Worm (Caenorhabditis elegans) whole organism, early embryonic: ENCODE results near the gene C18B10.6.

Source experiments
- B0310.2 ChIP-seq: sonication (generic microtip); optimal IDR thresholded peaks from 2 replicates; lab custom pipeline; 2016; ENCODE audit warnings: mild to moderate bottlenecking, missing genetic modification characterization, missing compliant biosample characterization
- F13C5.2 ChIP-seq: sonication (generic microtip); optimal IDR thresholded peaks from 2 replicates; lab custom pipeline; 2017; ENCODE audit warnings: mild to moderate bottlenecking, missing genetic modification characterization, inconsistent platforms, missing compliant biosample characterization
- aly-1 ChIP-seq: sonication (generic microtip); optimal IDR thresholded peaks from 2 replicates; lab custom pipeline; 2016; ENCODE audit warnings: missing genetic modification characterization, missing compliant biosample characterization
- ama-1 ChIP-seq: fragments of 150-350 bp; optimal IDR thresholded peaks from 2 replicates; lab custom pipeline; 2014
- ceh-13 ChIP-seq: fragments of 200-800 bp; sonication (Bioruptor generic); optimal IDR thresholded peaks from 2 replicates; lab custom pipeline; 2018; ENCODE audit warnings: mild to moderate bottlenecking, missing genetic modification characterization, missing compliant biosample characterization
- ceh-36 ChIP-seq: sonication (generic microtip); optimal IDR thresholded peaks from 2 replicates; lab custom pipeline; 2016; ENCODE audit warnings: missing genetic modification characterization, inconsistent platforms, missing compliant biosample characterization
- ets-7 ChIP-seq: sonication (generic microtip); optimal IDR thresholded peaks from 2 replicates; lab custom pipeline; 2016; ENCODE audit warnings: missing genotype, missing genetic modification characterization, missing compliant biosample characterization
- flt-1 ChIP-seq: fragments of 200-800 bp; sonication (Bioruptor generic); IDR thresholded peaks from 2 replicates; pipeline ENCODE4 v1.3.6; 2022; ENCODE audit warnings: missing genetic modification characterization, missing compliant biosample characterization
- hmbx-1 ChIP-seq: sonication (generic microtip); optimal IDR thresholded peaks from 2 replicates; lab custom pipeline; 2016; ENCODE audit warnings: mild to moderate bottlenecking, missing genetic modification characterization, missing compliant biosample characterization
- hmg-4 ChIP-seq: fragments of 200-800 bp; sonication (Bioruptor generic); optimal IDR thresholded peaks from 2 replicates; lab custom pipeline; 2018; ENCODE audit warnings: mild to moderate bottlenecking, missing genetic modification characterization, missing compliant biosample characterization
- hnd-1 ChIP-seq: sonication (generic microtip); optimal IDR thresholded peaks from 2 replicates; lab custom pipeline; 2016; ENCODE audit warnings: missing genetic modification characterization, missing compliant biosample characterization
- pes-1 ChIP-seq: fragments of 200-800 bp; sonication (Bioruptor generic); IDR thresholded peaks from 2 replicates; pipeline ENCODE4 v1.3.6; 2022; ENCODE audit warnings: missing genetic modification reagents, missing genetic modification characterization, missing compliant biosample characterization
- scrt-1 ChIP-seq: fragments of 200-800 bp; sonication (Bioruptor generic); IDR thresholded peaks from 2 replicates; pipeline ENCODE4 v1.3.6; 2022; ENCODE audit warnings: missing genetic modification characterization, missing compliant biosample characterization
- sea-1 ChIP-seq: fragments of 200-800 bp; sonication (Bioruptor generic); conservative IDR thresholded peaks from 2 replicates; pipeline ENCODE4 v1.3.6; 2022; ENCODE audit warnings: missing genetic modification characterization, missing compliant biosample characterization
- tbx-11 ChIP-seq: fragments of 200-800 bp; sonication (Bioruptor generic); IDR thresholded peaks from 2 replicates; pipeline ENCODE4 v1.3.6; 2022; ENCODE audit warnings: missing genetic modification characterization, missing compliant biosample characterization
- tbx-37 ChIP-seq: fragments of 200-800 bp; sonication (Bioruptor generic); conservative IDR thresholded peaks from 2 replicates; pipeline ENCODE4 v1.3.6; 2022; ENCODE audit warnings: missing genetic modification reagents, missing genetic modification characterization, missing compliant biosample characterization
- tra-4 ChIP-seq: sonication (generic microtip); optimal IDR thresholded peaks from 2 replicates; lab custom pipeline; 2017; ENCODE audit warnings: missing genetic modification characterization, missing compliant biosample characterization

Gene C18B10.6

DNA sequence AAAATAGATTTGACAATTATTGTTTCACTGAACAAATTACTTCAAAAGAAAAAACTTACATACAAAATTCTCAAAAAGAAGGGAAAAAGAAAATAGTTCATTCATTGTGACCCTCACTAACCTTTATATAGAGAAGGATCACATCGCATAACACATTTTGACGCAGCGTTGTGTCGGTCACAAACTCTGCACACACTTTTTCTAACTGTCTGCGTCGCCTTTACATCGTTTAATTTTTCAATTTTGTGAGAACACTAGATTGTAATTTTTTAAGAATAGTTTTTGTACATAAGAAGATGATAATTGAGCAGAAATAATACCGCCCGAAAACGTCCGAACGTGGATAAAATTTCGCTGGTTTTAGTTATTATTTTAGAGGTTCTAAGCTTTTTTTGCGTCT lies at the start of gene C18B10.6:
TSS of gene C18B10.6 (minus strand) at position 101 of the 400 bp plus-strand sequence.
- TF ChIP-seq F13C5.2 (tag; lab: Kevin White, UChicago) (no peak), sea-1 (GFP tag; lab: Robert Waterston, UW) (no peak), ceh-36 (tag; lab: Kevin White, UChicago) (no peak), flt-1 (GFP tag; lab: Robert Waterston, UW) (no peak)

DNA sequence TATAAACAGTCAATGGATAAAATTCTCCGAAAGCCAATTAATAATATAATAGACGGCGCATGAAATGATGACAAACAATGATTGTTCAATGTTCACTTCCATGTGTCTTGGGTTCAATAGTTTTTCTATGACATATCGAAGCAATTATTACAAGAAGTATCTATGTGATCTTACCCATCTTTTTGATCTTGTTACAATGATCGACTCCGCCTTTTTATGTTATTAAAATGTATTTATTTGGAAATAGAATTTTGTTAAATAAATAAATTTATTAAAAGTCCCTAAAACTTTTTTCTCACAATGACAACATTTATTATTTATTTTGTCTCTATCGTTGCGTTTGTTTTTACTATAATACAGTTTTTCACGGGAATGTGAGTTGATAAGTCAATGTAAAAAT lies 49.0 kb upstream of the C18B10.6 start, which contains the start of gene swt-2:
TSS of gene swt-2 (plus strand) at position 301 of the 400 bp plus-strand sequence.
- TF ChIP-seq pes-1 (no peak), tbx-37 (no peak), B0310.2 (no peak), scrt-1 (no peak), hnd-1 (no peak), tra-4 (tag; lab: Kevin White, UChicago) (no peak), ama-1 (lab: Kevin White, UChicago) (no peak), hmg-4 (GFP tag; lab: Kevin White, UChicago) (no peak), ets-7 (tag; lab: Kevin White, UChicago) (no peak), sea-1 (GFP tag; lab: Robert Waterston, UW) (no peak), aly-1 (tag; lab: Kevin White, UChicago) (no peak), flt-1 (GFP tag; lab: Robert Waterston, UW) (no peak), hmbx-1 (tag; lab: Kevin White, UChicago) (no peak), ceh-36 (tag; lab: Kevin White, UChicago) (no peak), tbx-11 (GFP tag; lab: Robert Waterston, UW) (no peak), F13C5.2 (tag; lab: Kevin White, UChicago) (no peak)

DNA sequence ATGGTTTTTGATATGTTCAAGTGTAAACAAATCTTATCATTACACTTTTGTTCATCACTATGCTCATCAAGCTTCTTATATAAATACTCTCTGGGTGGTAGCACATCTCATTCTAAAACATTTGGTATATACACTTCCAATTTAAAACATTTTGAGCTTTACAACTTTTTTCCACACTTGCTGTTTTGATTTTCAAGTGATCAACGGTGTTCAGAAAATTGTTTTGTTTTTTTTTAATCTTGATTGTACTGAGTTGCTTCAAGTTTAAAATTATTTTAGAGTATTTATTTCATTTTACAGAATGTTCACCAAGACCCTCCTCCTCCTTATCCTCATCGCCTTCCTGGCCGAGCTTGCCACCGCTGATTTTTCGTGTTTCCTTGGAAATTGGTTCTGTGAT lies 48.0 kb upstream of the C18B10.6 start, which contains the start of gene C54F6.5:
TSS of gene C54F6.5 (plus strand) at position 301 of the 400 bp plus-strand sequence.
- TF ChIP-seq hmbx-1 (tag; lab: Kevin White, UChicago), result no peak
- no peak for TF ChIP-seq scrt-1

DNA sequence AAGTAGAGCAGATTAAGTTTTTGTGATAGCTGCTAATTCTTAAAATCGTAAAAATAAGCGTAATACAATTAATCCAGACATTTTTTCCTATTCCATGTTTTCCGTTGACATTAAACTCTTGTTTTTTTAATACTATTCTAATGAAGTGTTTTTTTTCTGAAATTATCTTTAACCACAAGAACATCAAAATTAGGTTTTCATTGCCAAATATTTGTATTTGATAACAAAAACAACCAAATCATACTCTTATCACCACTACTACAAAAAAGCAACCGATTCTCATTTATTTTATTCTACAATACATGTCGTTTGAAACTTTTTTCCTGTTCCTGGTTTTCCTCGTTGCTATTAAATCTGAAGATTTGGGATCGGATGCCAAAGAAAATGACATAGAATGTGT lies 46.3 kb upstream of the C18B10.6 start, which contains the start of gene C54F6.17:
TSS of gene C54F6.17 (plus strand) at position 301 of the 400 bp plus-strand sequence.
- TF ChIP-seq ets-7 (tag; lab: Kevin White, UChicago) (no peak), scrt-1 (no peak), F13C5.2 (tag; lab: Kevin White, UChicago) (no peak), tbx-11 (GFP tag; lab: Robert Waterston, UW) (no peak), hmbx-1 (tag; lab: Kevin White, UChicago) (no peak), aly-1 (tag; lab: Kevin White, UChicago) (no peak), tbx-37 (no peak), ceh-13 (GFP tag; lab: Kevin White, UChicago) (no peak), hnd-1 (no peak), flt-1 (GFP tag; lab: Robert Waterston, UW) (no peak)

DNA sequence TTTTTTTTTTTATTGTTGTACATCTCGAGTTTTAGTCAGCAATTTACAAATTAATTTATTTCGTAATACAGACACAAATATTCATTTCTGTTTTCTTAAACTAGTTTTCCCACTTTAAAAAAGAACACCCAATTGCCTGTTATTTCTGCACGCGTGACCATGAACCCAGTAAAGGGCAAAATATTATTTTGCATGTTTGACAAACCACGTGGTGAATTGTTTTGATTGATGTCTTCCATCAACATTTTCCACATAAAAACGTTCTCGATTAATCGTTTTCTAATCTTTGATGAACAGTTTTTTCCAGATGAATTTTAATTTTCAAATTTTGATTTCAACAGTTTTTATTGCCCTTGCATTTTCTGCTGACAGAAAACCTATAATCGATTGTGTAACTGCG lies 44.8 kb upstream of the C18B10.6 start, which contains the start of gene C54F6.18:
TSS of gene C54F6.18 (plus strand) at position 301 of the 400 bp plus-strand sequence.
- TF ChIP-seq tbx-11 (GFP tag; lab: Robert Waterston, UW) (no peak), tra-4 (tag; lab: Kevin White, UChicago) (no peak), hnd-1 (no peak), pes-1 (no peak), ceh-13 (GFP tag; lab: Kevin White, UChicago) (no peak), ceh-36 (tag; lab: Kevin White, UChicago) (no peak), sea-1 (GFP tag; lab: Robert Waterston, UW) (no peak), ama-1 (lab: Kevin White, UChicago) (no peak), aly-1 (tag; lab: Kevin White, UChicago) (no peak), flt-1 (GFP tag; lab: Robert Waterston, UW) (no peak), scrt-1 (no peak), ets-7 (tag; lab: Kevin White, UChicago) (no peak)

DNA sequence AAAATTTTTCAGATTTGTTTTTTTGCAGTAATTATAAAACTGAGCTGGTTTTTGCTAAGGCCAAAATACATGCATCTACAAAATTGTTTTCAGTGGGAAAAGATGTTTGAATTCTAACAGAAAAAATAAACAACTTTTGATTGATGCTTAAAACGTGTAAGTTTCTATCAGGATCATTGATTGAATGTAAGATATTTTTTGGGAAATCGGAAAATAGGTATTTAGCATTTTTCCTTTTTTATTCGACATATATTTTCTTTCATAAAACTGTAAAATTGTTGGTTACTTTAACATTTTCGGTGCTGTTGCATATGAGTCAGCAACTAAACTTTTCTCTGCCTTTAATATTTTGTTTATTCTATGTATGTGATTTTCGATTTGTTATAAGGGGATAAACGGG lies 43.6 kb upstream of the C18B10.6 start, which contains the start of gene C54F6.20:
TSS of gene C54F6.20 (plus strand) at position 301 of the 400 bp plus-strand sequence.
- TF ChIP-seq ets-7 (tag; lab: Kevin White, UChicago) (no peak), tbx-37 (no peak), pes-1 (no peak), F13C5.2 (tag; lab: Kevin White, UChicago) (no peak), sea-1 (GFP tag; lab: Robert Waterston, UW) (no peak), ceh-36 (tag; lab: Kevin White, UChicago) (no peak), hmg-4 (GFP tag; lab: Kevin White, UChicago) (no peak), ama-1 (lab: Kevin White, UChicago) (no peak), aly-1 (tag; lab: Kevin White, UChicago) (no peak), ceh-13 (GFP tag; lab: Kevin White, UChicago) (no peak), scrt-1 (no peak), tra-4 (tag; lab: Kevin White, UChicago) (no peak), B0310.2 (no peak), flt-1 (GFP tag; lab: Robert Waterston, UW) (no peak), tbx-11 (GFP tag; lab: Robert Waterston, UW) (no peak), hmbx-1 (tag; lab: Kevin White, UChicago) (no peak), hnd-1 (no peak)

DNA sequence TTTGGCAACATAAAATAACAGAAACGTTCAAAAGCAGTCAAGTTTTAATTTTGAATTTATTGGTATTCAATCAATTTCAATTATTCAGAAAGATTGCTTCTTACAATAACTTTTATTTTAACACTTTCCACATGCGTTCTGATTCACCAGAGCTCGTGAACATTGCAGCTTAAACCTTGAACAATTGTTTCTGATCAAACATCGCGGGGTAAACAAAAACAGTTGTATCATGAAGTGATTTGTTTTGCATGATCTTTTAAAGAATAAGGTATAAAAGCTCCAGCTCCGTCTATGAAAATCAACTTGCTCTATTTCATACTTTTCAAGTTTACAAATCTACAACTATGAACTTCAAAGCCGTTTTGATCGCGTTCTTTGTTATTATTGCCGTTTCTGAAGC lies 42.5 kb upstream of the C18B10.6 start, which contains the start of gene C54F6.6:
TSS of gene C54F6.6 (plus strand) at position 301 of the 400 bp plus-strand sequence.
- TF ChIP-seq tbx-11 (GFP tag; lab: Robert Waterston, UW), result no peak
- TF ChIP-seq sea-1 (GFP tag; lab: Robert Waterston, UW), result no peak
- TF ChIP-seq ama-1 (lab: Kevin White, UChicago), result no peak
- TF ChIP-seq tbx-37, result no peak

DNA sequence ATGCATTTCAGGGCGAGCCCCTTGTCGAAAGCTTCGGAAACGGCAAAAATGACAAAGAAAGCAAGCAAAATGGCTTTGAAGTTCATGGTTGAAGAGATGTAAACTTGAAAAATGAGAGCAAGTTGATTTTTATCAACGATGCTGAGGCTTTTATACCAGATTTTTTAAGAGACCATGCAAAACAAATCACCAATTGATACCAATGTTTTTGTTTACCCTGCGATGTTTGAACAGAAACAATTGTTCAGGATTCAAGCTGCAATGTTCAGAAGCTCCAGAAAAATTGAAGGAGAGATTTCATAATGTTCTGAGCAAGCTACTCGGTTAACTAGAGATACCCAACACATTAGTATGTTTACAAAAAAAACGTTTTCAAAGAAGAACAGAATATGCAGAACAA lies 41.4 kb upstream of the C18B10.6 start, which contains the start of gene C54F6.15:
TSS of gene C54F6.15 (minus strand) at position 101 of the 400 bp plus-strand sequence.
- no peak for TF ChIP-seq hmg-4 (GFP tag; lab: Kevin White, UChicago)
